Fruit fly (Drosophila melanogaster): ENCODE measurements around the gene Gs1l.

- TF ChIP-seq Dll (optimal IDR thresholded peaks at IDR 0.05) (no peak), psq (optimal IDR thresholded peaks at IDR 0.05) (no peak), pan (optimal IDR thresholded peaks at IDR 0.05) (no peak), CG8478 (optimal IDR thresholded peaks at IDR 0.05) (no peak)
Observed at dm6 chr2L:4476672-4477273, 20.2 kb upstream of the Gs1l start, which contains the start of gene ine.

All from whole organism.